Fruit fly (Drosophila melanogaster) whole organism, prepupa: ENCODE data around the gene ninaB.
A peak's percentile ranks its signal among the peaks of the same experiment; 100 is the strongest.

Experiments
- CG10669 ChIP-seq: fragments of 200-800 bp; sonication (Bioruptor generic); optimal IDR thresholded peaks from 3 replicates; lab custom pipeline; 2018; ENCODE audit warnings: missing biosample characterization, mild to moderate bottlenecking, missing genetic modification characterization, moderate library complexity
- CG15336 ChIP-seq: fragments of 200-800 bp; sonication (Bioruptor generic); IDR thresholded peaks from 2 replicates; pipeline ENCODE4 v1.3.6; 2022; ENCODE audit warnings: missing biosample characterization, missing genetic modification characterization
- CG1621 ChIP-seq: fragments of 200-800 bp; sonication (Bioruptor generic); optimal IDR thresholded peaks from 3 replicates; lab custom pipeline; 2018; ENCODE audit warnings: missing biosample characterization, mild to moderate bottlenecking, missing genetic modification characterization
- CG3032 ChIP-seq: fragments of 200-800 bp; optimal IDR thresholded peaks from 2 replicates; lab custom pipeline; 2019; ENCODE audit warnings: missing biosample characterization, mild to moderate bottlenecking, missing genetic modification characterization, moderate library complexity
- CG31627 ChIP-seq: fragments of 200-800 bp; sonication (Bioruptor generic); optimal IDR thresholded peaks from 3 replicates; lab custom pipeline; 2016; ENCODE audit warnings: missing biosample characterization, missing genetic modification characterization
- CG32006 ChIP-seq: fragments of 200-800 bp; sonication (Bioruptor generic); optimal IDR thresholded peaks from 3 replicates; lab custom pipeline; 2017; ENCODE audit warnings: missing biosample characterization, mild to moderate bottlenecking, missing genetic modification characterization
- CG34406 ChIP-seq: fragments of 200-800 bp; sonication (Bioruptor generic); optimal IDR thresholded peaks from 3 replicates; lab custom pipeline; 2016; ENCODE audit warnings: missing biosample characterization, missing genetic modification characterization
- CG3919 ChIP-seq: fragments of 200-800 bp; sonication (Bioruptor generic); optimal IDR thresholded peaks from 3 replicates; lab custom pipeline; 2016; ENCODE audit warnings: missing biosample characterization, missing genetic modification characterization
- CG6163 ChIP-seq: fragments of 200-800 bp; sonication (Bioruptor generic); IDR thresholded peaks from 3 replicates; pipeline ENCODE4 v1.3.6; 2022; ENCODE audit warnings: missing biosample characterization, missing genetic modification characterization
- CG6276 ChIP-seq: fragments of 200-800 bp; sonication (Bioruptor generic); optimal IDR thresholded peaks from 2 replicates; lab custom pipeline; 2017; ENCODE audit warnings: missing biosample characterization, mild to moderate bottlenecking, missing genetic modification characterization
- CG6808 ChIP-seq: fragments of 200-800 bp; sonication (Bioruptor generic); optimal IDR thresholded peaks from 3 replicates; lab custom pipeline; 2017; ENCODE audit warnings: missing biosample characterization, missing genetic modification characterization, mild to moderate bottlenecking, moderate library complexity, missing genetic modification reagents
- CG6854 ChIP-seq: fragments of 200-800 bp; sonication (Bioruptor generic); optimal IDR thresholded peaks from 2 replicates; lab custom pipeline; 2017; ENCODE audit warnings: missing biosample characterization, mild to moderate bottlenecking, missing genetic modification characterization
- CG7368 ChIP-seq: fragments of 200-800 bp; sonication (Bioruptor generic); optimal IDR thresholded peaks from 3 replicates; lab custom pipeline; 2016; ENCODE audit warnings: missing biosample characterization, missing genetic modification characterization
- CG8119 ChIP-seq: fragments of 200-800 bp; sonication (Bioruptor generic); IDR thresholded peaks from 3 replicates; pipeline ENCODE4 v1.3.6; 2022; ENCODE audit warnings: missing biosample characterization, missing genetic modification characterization
- CG8632 ChIP-seq: fragments of 200-800 bp; sonication (Bioruptor generic); optimal IDR thresholded peaks from 3 replicates; lab custom pipeline; 2016; ENCODE audit warnings: missing biosample characterization, missing genetic modification characterization
- CG9139 ChIP-seq: fragments of 200-800 bp; sonication (Bioruptor generic); optimal IDR thresholded peaks from 3 replicates; lab custom pipeline; 2017; ENCODE audit warnings: missing biosample characterization, mild to moderate bottlenecking, missing genetic modification characterization
- Eip75B ChIP-seq: fragments of 200-800 bp; sonication (Bioruptor generic); optimal IDR thresholded peaks from 3 replicates; lab custom pipeline; 2016; ENCODE audit warnings: missing biosample characterization, missing genetic modification characterization
- Eip78C ChIP-seq: fragments of 200-800 bp; sonication (Bioruptor generic); peaks from one replicate; lab custom pipeline; 2016; ENCODE audit warnings: missing biosample characterization, missing genetic modification characterization
- Eip93F ChIP-seq: fragments of 200-800 bp; sonication (Bioruptor generic); optimal IDR thresholded peaks from 2 replicates; lab custom pipeline; 2016; ENCODE audit warnings: missing biosample characterization, mild to moderate bottlenecking, missing genetic modification characterization
- Ets96B ChIP-seq: fragments of 200-800 bp; optimal IDR thresholded peaks from 2 replicates; lab custom pipeline; 2019; ENCODE audit warnings: missing biosample characterization, mild to moderate bottlenecking, missing genetic modification characterization, moderate library complexity
- Gug ChIP-seq: fragments of 200-800 bp; sonication (Bioruptor generic); IDR thresholded peaks from 2 replicates; pipeline ENCODE4 v1.3.6; 2022; ENCODE audit warnings: missing biosample characterization, missing genetic modification characterization
- Hr38 ChIP-seq: sonication (Bioruptor generic); optimal IDR thresholded peaks from 2 replicates; lab custom pipeline; 2016; ENCODE audit warnings: missing biosample characterization, missing genetic modification characterization
- Hr39 ChIP-seq: fragments of 200-800 bp; sonication (Bioruptor generic); optimal IDR thresholded peaks from 2 replicates; lab custom pipeline; 2016; ENCODE audit warnings: missing biosample characterization, missing genetic modification characterization
- Lpt ChIP-seq: fragments of 200-800 bp; sonication (Bioruptor generic); optimal IDR thresholded peaks from 3 replicates; lab custom pipeline; 2016; ENCODE audit warnings: missing biosample characterization, missing genetic modification characterization
- Met ChIP-seq: fragments of 200-800 bp; sonication (Bioruptor generic); optimal IDR thresholded peaks from 3 replicates; lab custom pipeline; 2016; ENCODE audit warnings: missing biosample characterization, missing genetic modification characterization
- OdsH ChIP-seq: fragments of 200-800 bp; sonication (Bioruptor generic); optimal IDR thresholded peaks from 3 replicates; lab custom pipeline; 2016; ENCODE audit warnings: missing biosample characterization, missing genetic modification characterization
- Smox ChIP-seq: fragments of 200-800 bp; sonication (Bioruptor generic); optimal IDR thresholded peaks from 3 replicates; lab custom pipeline; 2016; ENCODE audit warnings: missing biosample characterization, missing genetic modification characterization
- Sox102F ChIP-seq: fragments of 200-800 bp; sonication (Bioruptor generic); optimal IDR thresholded peaks from 2 replicates; lab custom pipeline; 2016; ENCODE audit warnings: missing biosample characterization, mild to moderate bottlenecking, missing genetic modification characterization
- acj6 ChIP-seq: fragments of 200-800 bp; sonication (Bioruptor generic); optimal IDR thresholded peaks from 3 replicates; lab custom pipeline; 2016; ENCODE audit warnings: missing biosample characterization, missing genetic modification characterization
- dsx ChIP-seq: fragments of 200-800 bp; optimal IDR thresholded peaks from 3 replicates; lab custom pipeline; 2019; ENCODE audit warnings: missing biosample characterization, mild to moderate bottlenecking, missing genetic modification characterization, moderate library complexity; ENCODE audit not compliant: poor library complexity, severe bottlenecking
- eg ChIP-seq: fragments of 200-800 bp; sonication (Bioruptor generic); IDR thresholded peaks from 3 replicates; pipeline ENCODE4 v1.3.6; 2022; ENCODE audit warnings: missing biosample characterization, missing genetic modification characterization
- esn ChIP-seq: fragments of 200-800 bp; sonication (Bioruptor generic); optimal IDR thresholded peaks from 2 replicates; lab custom pipeline; 2016; ENCODE audit warnings: missing biosample characterization, mild to moderate bottlenecking, missing genetic modification characterization, moderate library complexity
- fd59A ChIP-seq: fragments of 200-800 bp; sonication (Bioruptor generic); optimal IDR thresholded peaks from 2 replicates; lab custom pipeline; 2017; ENCODE audit warnings: missing biosample characterization, mild to moderate bottlenecking, missing genetic modification characterization, missing genetic modification reagents
- fkh ChIP-seq: fragments of 200-800 bp; sonication (Bioruptor generic); optimal IDR thresholded peaks from 3 replicates; lab custom pipeline; 2017; ENCODE audit warnings: missing biosample characterization, mild to moderate bottlenecking, missing genetic modification characterization, moderate library complexity
- lz ChIP-seq: fragments of 200-800 bp; sonication (Bioruptor generic); optimal IDR thresholded peaks from 3 replicates; lab custom pipeline; 2016; ENCODE audit warnings: missing biosample characterization, missing genetic modification characterization
- net ChIP-seq: fragments of 200-800 bp; sonication (Bioruptor generic); optimal IDR thresholded peaks from 3 replicates; lab custom pipeline; 2016; ENCODE audit warnings: missing biosample characterization, missing genetic modification characterization
- pdm3 ChIP-seq: fragments of 200-800 bp; sonication (Bioruptor generic); optimal IDR thresholded peaks from 3 replicates; lab custom pipeline; 2016; ENCODE audit warnings: missing biosample characterization, missing genetic modification characterization
- salr ChIP-seq, 2 experiments: fragments of 200-800 bp; sonication (Bioruptor generic); optimal IDR thresholded peaks; 3 replicates each; lab custom pipeline; 2016 to 2018; ENCODE audit warnings: missing biosample characterization in 2 of 2, missing genetic modification characterization in 2 of 2, mild to moderate bottlenecking in 1 of 2
- spab ChIP-seq: fragments of 200-800 bp; sonication (Bioruptor generic); optimal IDR thresholded peaks from 2 replicates; lab custom pipeline; 2017; ENCODE audit warnings: missing biosample characterization, mild to moderate bottlenecking, missing genetic modification characterization, missing genetic modification reagents
- ss ChIP-seq, 2 experiments: fragments of 200-800 bp; sonication (Bioruptor generic); optimal IDR thresholded peaks; 2 replicates in 1 of 2; 3 replicates in 1 of 2; lab custom pipeline; 2017 to 2018; ENCODE audit warnings: mild to moderate bottlenecking in 2 of 2, missing biosample characterization in 2 of 2, missing genetic modification characterization in 2 of 2, moderate library complexity in 1 of 2
- svp ChIP-seq: fragments of 200-800 bp; sonication (Bioruptor generic); peaks from one replicate; lab custom pipeline; 2016; ENCODE audit warnings: missing biosample characterization, missing genetic modification characterization
- topi ChIP-seq: fragments of 200-800 bp; sonication (Bioruptor generic); optimal IDR thresholded peaks from 3 replicates; lab custom pipeline; 2016; ENCODE audit warnings: missing biosample characterization, missing genetic modification characterization
- vri ChIP-seq: fragments of 200-800 bp; sonication (Bioruptor generic); optimal IDR thresholded peaks from 3 replicates; lab custom pipeline; 2016; ENCODE audit warnings: missing biosample characterization, mild to moderate bottlenecking, missing genetic modification characterization

The ninaB gene

dm6 chr3R:13713984-13714532 is 13.7 kb downstream of the ninaB start (continued):
- TF ChIP-seq CG3032 (tag; lab: Kevin White, UChicago): peak; percentile 1
- peak; percentile 32 for TF ChIP-seq dsx (GFP tag; lab: Kevin White, UChicago)
- TF ChIP-seq CG6808 (GFP tag; lab: Kevin White, UChicago): peak; percentile 6
- peak; percentile 41 for TF ChIP-seq CG7368 (GFP tag; lab: Kevin White, UChicago)
- TF ChIP-seq CG8632 (GFP tag; lab: Kevin White, UChicago): no peak
- peak; percentile 18 for TF ChIP-seq Hr39 (GFP tag; lab: Kevin White, UChicago)
- no peak for TF ChIP-seq pdm3 (GFP tag; lab: Kevin White, UChicago)
- TF ChIP-seq Gug (GFP tag; lab: Robert Waterston, UW): peak; percentile 52
- TF ChIP-seq net (GFP tag; lab: Kevin White, UChicago): no peak
- TF ChIP-seq eg: peak; percentile 49; the same call in 1 of the 3 replicates

DNA sequence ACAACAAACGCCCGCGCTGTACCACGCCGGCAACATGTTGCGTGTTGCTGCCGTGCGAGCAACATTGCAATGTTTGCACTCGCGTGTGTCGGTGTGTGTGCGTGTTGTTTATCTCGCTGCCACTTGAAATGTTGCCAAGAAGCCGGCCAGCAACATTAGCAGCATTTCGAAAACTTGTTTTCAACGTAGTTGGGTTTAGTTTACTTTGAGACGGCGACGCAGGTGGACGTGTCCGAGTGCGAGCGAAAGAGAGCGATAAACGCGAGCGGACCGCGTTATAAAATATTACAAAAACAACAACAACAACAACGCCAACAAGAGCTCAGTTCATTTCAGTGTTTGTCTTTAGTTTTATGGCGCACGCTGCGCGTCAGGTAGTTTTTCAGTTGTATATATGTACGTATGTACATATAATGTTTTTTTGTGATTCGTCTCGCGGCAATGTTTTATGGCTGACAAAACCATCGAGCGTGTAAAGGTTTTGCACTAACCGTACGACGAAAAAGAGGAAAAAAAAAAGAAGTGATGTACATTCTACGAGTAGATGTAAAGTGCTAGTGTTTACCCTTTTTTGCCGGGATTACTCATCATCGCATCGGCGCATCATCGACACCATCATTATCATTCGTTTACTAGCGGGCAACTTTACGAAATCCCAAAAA is 14.8 kb downstream of the ninaB start, which contains the start of gene kmr:
TSS of gene kmr (plus strand) at position 196 of the 662 bp plus-strand sequence.
- peak; percentile 48 for TF ChIP-seq net (GFP tag; lab: Kevin White, UChicago)
- TF ChIP-seq Eip75B (GFP tag; lab: Kevin White, UChicago): peak; percentile 46
- TF ChIP-seq CG3919: peak; percentile 32
- TF ChIP-seq svp (GFP tag; lab: Kevin White, UChicago): peak; percentile 39
- TF ChIP-seq CG6276 (GFP tag; lab: Kevin White, UChicago): peak; percentile 23
- TF ChIP-seq CG1621 (tag; lab: Kevin White, UChicago): peak; percentile 49
- peak; percentile 55; the same call in 2 of the 3 replicates for TF ChIP-seq eg
- no peak for TF ChIP-seq CG10669
- no peak for TF ChIP-seq fd59A (GFP tag; lab: Kevin White, UChicago)
- peak; percentile 57; the same call in 2 of the 3 replicates for TF ChIP-seq CG6163 (GFP tag; lab: Robert Waterston, UW)
- TF ChIP-seq acj6 (GFP tag; lab: Kevin White, UChicago): peak; percentile 5
- peak; percentile 33 to 47 for TF ChIP-seq ss (GFP tag; optimal IDR thresholded peaks at IDR 0.05; lab: Kevin White, UChicago)
- no peak for TF ChIP-seq CG34406
- no peak for TF ChIP-seq spab (GFP tag; lab: Kevin White, UChicago)
- peak; percentile 1 for TF ChIP-seq topi
- TF ChIP-seq Sox102F: peak; percentile 55
- peak; percentile 16; the same call in 1 of the 2 replicates for TF ChIP-seq CG15336 (GFP tag; lab: Robert Waterston, UW)
- no peak for TF ChIP-seq CG9139 (GFP tag; lab: Kevin White, UChicago)
- no peak for TF ChIP-seq Hr38 (GFP tag; lab: Kevin White, UChicago)
- TF ChIP-seq vri (GFP tag; lab: Kevin White, UChicago): peak; percentile 33
- TF ChIP-seq fkh (GFP tag; lab: Kevin White, UChicago): peak; percentile 96
- TF ChIP-seq Eip78C (GFP tag; lab: Kevin White, UChicago): peak; percentile 81
- peak; percentile 58 for TF ChIP-seq dsx (GFP tag; lab: Kevin White, UChicago)
- TF ChIP-seq Met (GFP tag; lab: Kevin White, UChicago): no peak
- peak; percentile 30 for TF ChIP-seq CG6808 (GFP tag; lab: Kevin White, UChicago)
- peak; percentile 13 for TF ChIP-seq CG3032 (tag; lab: Kevin White, UChicago)
- no peak for TF ChIP-seq OdsH
- TF ChIP-seq Eip93F (GFP tag; lab: Kevin White, UChicago): no peak
- TF ChIP-seq Lpt (GFP tag; lab: Kevin White, UChicago): peak; percentile 28
- TF ChIP-seq, all 60 proteins: peak for 20

dm6 chr3R:13715674-13716454 is 15.5 kb downstream of the ninaB start:
- TF ChIP-seq CG7368 (GFP tag; lab: Kevin White, UChicago) (no peak), CG8119 (peak; percentile 21; the same call in 1 of the 3 replicates), Sox102F (no peak), lz (no peak), CG32006 (no peak), salr (GFP tag; optimal IDR thresholded peaks at IDR 0.05; lab: Kevin White, UChicago) (peak in 1 of 2 experiments; percentile 1), CG8632 (GFP tag; lab: Kevin White, UChicago) (no peak), CG31627 (GFP tag; lab: Kevin White, UChicago) (no peak), fd59A (GFP tag; lab: Kevin White, UChicago) (no peak), vri (GFP tag; lab: Kevin White, UChicago) (no peak), esn (GFP tag; lab: Kevin White, UChicago) (no peak), Smox (GFP tag; lab: Kevin White, UChicago) (no peak), CG10669 (no peak), Ets96B (tag; lab: Kevin White, UChicago) (peak; percentile 38), CG6854 (GFP tag; lab: Kevin White, UChicago) (no peak), Lpt (GFP tag; lab: Kevin White, UChicago) (peak; percentile 6), pdm3 (GFP tag; lab: Kevin White, UChicago) (no peak)
